Worm (Caenorhabditis elegans): ENCODE results near the gene srz-23.

ce11 chrIV:3453346-3453745, at the start of gene srz-23:
- TF ChIP-seq ceh-36 (tag; optimal IDR thresholded peaks at IDR 0.05) = no peak
- no peak for TF ChIP-seq ama-1 (optimal IDR thresholded peaks at IDR 0.05)
- TF ChIP-seq tbx-37 (GFP tag; conservative IDR thresholded peaks at IDR 0.05) = no peak
- TF ChIP-seq aly-1 (tag; optimal IDR thresholded peaks at IDR 0.05) = no peak
- no peak for TF ChIP-seq hmg-4 (GFP tag; optimal IDR thresholded peaks at IDR 0.05)
- TF ChIP-seq tbx-11 (GFP tag; IDR thresholded peaks at IDR 0.05) = no peak
- no peak for TF ChIP-seq hmbx-1 (tag; optimal IDR thresholded peaks at IDR 0.05)
- no peak for TF ChIP-seq flt-1 (GFP tag; IDR thresholded peaks at IDR 0.05)
- no peak for TF ChIP-seq scrt-1 (GFP tag; IDR thresholded peaks at IDR 0.05)
- no peak for TF ChIP-seq pes-1 (GFP tag; IDR thresholded peaks at IDR 0.05)
- no peak for TF ChIP-seq F13C5.2 (tag; optimal IDR thresholded peaks at IDR 0.05)
- no peak for TF ChIP-seq sea-1 (GFP tag; conservative IDR thresholded peaks at IDR 0.05)
- no peak for TF ChIP-seq hnd-1 (tag; optimal IDR thresholded peaks at IDR 0.05)
- no peak for TF ChIP-seq tra-4 (tag; optimal IDR thresholded peaks at IDR 0.05)

Measured in whole organism, early embryonic.